Worm (Caenorhabditis elegans): ENCODE results near the gene B0457.4.

- TF ChIP-seq sdc-2 (tag; optimal IDR thresholded peaks at IDR 0.05) (no peak), ceh-9 (tag; optimal IDR thresholded peaks at IDR 0.05) (no peak), ceh-6 (GFP tag; optimal IDR thresholded peaks at IDR 0.05) (no peak), ceh-22 (tag; optimal IDR thresholded peaks at IDR 0.05) (no peak), K02D7.2 (tag; optimal IDR thresholded peaks at IDR 0.05) (no peak), sox-2 (GFP tag; IDR thresholded peaks at IDR 0.05) (no peak), pag-3 (tag; optimal IDR thresholded peaks at IDR 0.05; ENCODE audit: borderline replicate concordance) (no peak)
These were observed 2.8 kb upstream of the B0457.4 start for ce11 chrII:8914654-8915053.

Data from whole organism, late embryonic.